Worm (Caenorhabditis elegans) whole organism, early embryonic: Measurements from ENCODE around the gene jmjd-3.2.

Experiments
- ama-1 ChIP-seq: fragments of 150-350 bp; optimal IDR thresholded peaks from 2 replicates; lab custom pipeline; 2014
- flt-1 ChIP-seq: fragments of 200-800 bp; sonication (Bioruptor generic); IDR thresholded peaks from 2 replicates; pipeline ENCODE4 v1.3.6; 2022; ENCODE audit warnings: missing genetic modification characterization, missing compliant biosample characterization
- hmbx-1 ChIP-seq: sonication (generic microtip); optimal IDR thresholded peaks from 2 replicates; lab custom pipeline; 2016; ENCODE audit warnings: mild to moderate bottlenecking, missing genetic modification characterization, missing compliant biosample characterization
- hmg-4 ChIP-seq: fragments of 200-800 bp; sonication (Bioruptor generic); optimal IDR thresholded peaks from 2 replicates; lab custom pipeline; 2018; ENCODE audit warnings: mild to moderate bottlenecking, missing genetic modification characterization, missing compliant biosample characterization
- scrt-1 ChIP-seq: fragments of 200-800 bp; sonication (Bioruptor generic); IDR thresholded peaks from 2 replicates; pipeline ENCODE4 v1.3.6; 2022; ENCODE audit warnings: missing genetic modification characterization, missing compliant biosample characterization
- tbx-11 ChIP-seq: fragments of 200-800 bp; sonication (Bioruptor generic); IDR thresholded peaks from 2 replicates; pipeline ENCODE4 v1.3.6; 2022; ENCODE audit warnings: missing genetic modification characterization, missing compliant biosample characterization

- TF ChIP-seq ama-1 (lab: Kevin White, UChicago), result no peak
- no peak for TF ChIP-seq hmbx-1 (tag; lab: Kevin White, UChicago)
- no peak for TF ChIP-seq scrt-1 (GFP tag; lab: Robert Waterston, UW)
- no peak for TF ChIP-seq flt-1 (GFP tag; lab: Robert Waterston, UW)
- TF ChIP-seq tbx-11 (GFP tag; lab: Robert Waterston, UW), result no peak
- no peak for TF ChIP-seq hmg-4 (GFP tag; lab: Kevin White, UChicago)
Observed at ce11 chrX:14502116-14502587, 54.1 kb downstream of the jmjd-3.2 start.
